Fruit fly (Drosophila melanogaster) whole organism, embryonic: ENCODE results near the gene Pgls.
A peak's percentile ranks its signal among the peaks of the same experiment; 100 is the strongest.

Experiments used
- Ada2b ChIP-seq: fragments of 200-800 bp; sonication (Bioruptor generic); IDR thresholded peaks from 2 replicates; pipeline ENCODE4 v1.3.6; 2022; ENCODE audit warnings: missing biosample characterization, missing genetic modification characterization
- CG10267 ChIP-seq: fragments of 200-800 bp; sonication (Bioruptor generic); optimal IDR thresholded peaks from 2 replicates; lab custom pipeline; 2018; ENCODE audit warnings: missing biosample characterization, mild to moderate bottlenecking, missing genetic modification characterization, moderate library complexity
- CG11085 ChIP-seq: fragments of 200-800 bp; sonication (Bioruptor generic); IDR thresholded peaks from 2 replicates; pipeline ENCODE4 v1.3.6; 2022; ENCODE audit warnings: missing biosample characterization, missing genetic modification characterization
- CG13123 ChIP-seq: fragments of 200-800 bp; sonication (Bioruptor generic); optimal IDR thresholded peaks from 2 replicates; lab custom pipeline; 2016; ENCODE audit warnings: missing biosample characterization, missing genetic modification characterization
- CG15269 ChIP-seq: fragments of 200-800 bp; sonication (Bioruptor generic); optimal IDR thresholded peaks from 2 replicates; lab custom pipeline; 2018; ENCODE audit warnings: missing biosample characterization, mild to moderate bottlenecking, missing genetic modification characterization, moderate library complexity
- CG15514 ChIP-seq: fragments of 200-800 bp; sonication (Bioruptor generic); optimal IDR thresholded peaks from 3 replicates; lab custom pipeline; 2017; ENCODE audit warnings: missing biosample characterization, missing genetic modification characterization, mild to moderate bottlenecking, moderate library complexity, missing genetic modification reagents
- CG15696 ChIP-seq: fragments of 200-800 bp; sonication (Bioruptor generic); optimal IDR thresholded peaks from 2 replicates; lab custom pipeline; 2019; ENCODE audit warnings: missing biosample characterization, mild to moderate bottlenecking, missing genetic modification characterization, moderate library complexity
- CG2120 ChIP-seq: fragments of 200-800 bp; sonication (Bioruptor generic); optimal IDR thresholded peaks from 3 replicates; lab custom pipeline; 2016; ENCODE audit warnings: missing biosample characterization, missing genetic modification characterization
- CG30020 ChIP-seq: fragments of 200-800 bp; optimal IDR thresholded peaks from 2 replicates; lab custom pipeline; 2019; ENCODE audit warnings: missing biosample characterization, mild to moderate bottlenecking, missing genetic modification characterization, moderate library complexity
- CG31388 ChIP-seq: fragments of 200-800 bp; sonication (Bioruptor generic); optimal IDR thresholded peaks from 2 replicates; lab custom pipeline; 2016; ENCODE audit warnings: missing biosample characterization, missing genetic modification characterization
- CG31441 ChIP-seq: fragments of 200-800 bp; sonication (Bioruptor generic); IDR thresholded peaks from 2 replicates; pipeline ENCODE4 v1.3.6; 2022; ENCODE audit warnings: missing biosample characterization, missing genetic modification characterization
- CG4328 ChIP-seq: fragments of 200-800 bp; sonication (Bioruptor generic); optimal IDR thresholded peaks from 3 replicates; lab custom pipeline; 2017; ENCODE audit warnings: missing biosample characterization, missing genetic modification reagents, missing genetic modification characterization
- CG4820 ChIP-seq: fragments of 200-800 bp; sonication (Bioruptor generic); optimal IDR thresholded peaks from 3 replicates; lab custom pipeline; 2016; ENCODE audit warnings: missing biosample characterization, missing genetic modification characterization
- CG6254 ChIP-seq: fragments of 200-800 bp; sonication (Bioruptor generic); optimal IDR thresholded peaks from 3 replicates; lab custom pipeline; 2017; ENCODE audit warnings: mild to moderate bottlenecking, missing biosample characterization, missing genetic modification reagents, missing genetic modification characterization
- CG7556 ChIP-seq: fragments of 200-800 bp; sonication (Bioruptor generic); optimal IDR thresholded peaks from 2 replicates; lab custom pipeline; 2017; ENCODE audit warnings: missing biosample characterization, mild to moderate bottlenecking, missing genetic modification characterization
- CG8281 ChIP-seq: fragments of 200-800 bp; sonication (Bioruptor generic); optimal IDR thresholded peaks from 2 replicates; lab custom pipeline; 2018; ENCODE audit warnings: missing biosample characterization, mild to moderate bottlenecking, missing genetic modification characterization, moderate library complexity
- CG9797 ChIP-seq: fragments of 200-800 bp; sonication (Bioruptor generic); optimal IDR thresholded peaks from 3 replicates; lab custom pipeline; 2018; ENCODE audit warnings: missing biosample characterization, mild to moderate bottlenecking, missing genetic modification characterization
- CG9876 ChIP-seq: fragments of 200-800 bp; sonication (Bioruptor generic); optimal IDR thresholded peaks from 2 replicates; lab custom pipeline; 2016; ENCODE audit warnings: missing biosample characterization, missing genetic modification characterization
- D19B ChIP-seq: fragments of 200-800 bp; sonication (Bioruptor generic); optimal IDR thresholded peaks from 2 replicates; lab custom pipeline; 2017; ENCODE audit warnings: missing biosample characterization, mild to moderate bottlenecking, missing genetic modification characterization
- HHEX ChIP-seq: fragments of 200-800 bp; sonication (Bioruptor generic); optimal IDR thresholded peaks from 3 replicates; lab custom pipeline; 2017; ENCODE audit warnings: missing biosample characterization, mild to moderate bottlenecking, missing genetic modification characterization, missing genetic modification reagents
- HmgZ ChIP-seq: fragments of 200-800 bp; sonication (Bioruptor generic); optimal IDR thresholded peaks from 2 replicates; lab custom pipeline; 2018; ENCODE audit warnings: missing biosample characterization, mild to moderate bottlenecking, missing genetic modification characterization
- Hmr ChIP-seq: fragments of 200-800 bp; sonication (Bioruptor generic); optimal IDR thresholded peaks from 3 replicates; lab custom pipeline; 2017; ENCODE audit warnings: mild to moderate bottlenecking, missing biosample characterization, missing genetic modification reagents, missing genetic modification characterization
- Hmx ChIP-seq: fragments of 200-800 bp; sonication (Bioruptor generic); optimal IDR thresholded peaks from 2 replicates; lab custom pipeline; 2016; ENCODE audit warnings: missing biosample characterization, missing genetic modification characterization
- MBD-R2 ChIP-seq: fragments of 200-800 bp; sonication (Bioruptor generic); IDR thresholded peaks from 2 replicates; pipeline ENCODE4 v1.3.6; 2022; ENCODE audit warnings: missing biosample characterization, missing genetic modification characterization
- MESR4 ChIP-seq: fragments of 200-800 bp; sonication (Bioruptor generic); optimal IDR thresholded peaks from 2 replicates; lab custom pipeline; 2018; ENCODE audit warnings: missing biosample characterization, mild to moderate bottlenecking, missing genetic modification characterization, moderate library complexity
- NC2α ChIP-seq: fragments of 200-800 bp; sonication (Bioruptor generic); optimal IDR thresholded peaks from 2 replicates; lab custom pipeline; 2016; ENCODE audit warnings: missing biosample characterization, missing genetic modification characterization
- NFAT ChIP-seq: fragments of 200-800 bp; sonication (Bioruptor generic); IDR thresholded peaks from 2 replicates; pipeline ENCODE4 v1.3.6; 2022; ENCODE audit warnings: missing biosample characterization, missing genetic modification characterization
- Oaz ChIP-seq: fragments of 200-800 bp; sonication (Bioruptor generic); IDR thresholded peaks from 2 replicates; pipeline ENCODE4 v1.3.6; 2022; ENCODE audit warnings: missing biosample characterization, missing genetic modification characterization
- PHDP ChIP-seq: fragments of 200-800 bp; sonication (Bioruptor generic); optimal IDR thresholded peaks from 3 replicates; lab custom pipeline; 2018; ENCODE audit warnings: missing biosample characterization, mild to moderate bottlenecking, missing genetic modification characterization, moderate library complexity
- Poxn ChIP-seq: fragments of 200-800 bp; sonication (Bioruptor generic); IDR thresholded peaks from 2 replicates; pipeline ENCODE4 v1.3.6; 2022; ENCODE audit warnings: missing biosample characterization, missing genetic modification characterization
- Vsx1 ChIP-seq: fragments of 200-800 bp; sonication (Bioruptor generic); optimal IDR thresholded peaks from 2 replicates; lab custom pipeline; 2017; ENCODE audit warnings: missing biosample characterization, mild to moderate bottlenecking, missing genetic modification characterization, missing genetic modification reagents
- Xbp1 ChIP-seq: fragments of 200-800 bp; sonication (Bioruptor generic); optimal IDR thresholded peaks from 3 replicates; lab custom pipeline; 2016; ENCODE audit warnings: missing biosample characterization, mild to moderate bottlenecking, missing genetic modification characterization
- amos ChIP-seq: fragments of 200-800 bp; sonication (Bioruptor generic); IDR thresholded peaks from 2 replicates; pipeline ENCODE4 v1.3.6; 2022; ENCODE audit warnings: missing biosample characterization, missing genetic modification characterization; ENCODE audit not compliant: partially characterized antibody
- ara ChIP-seq: fragments of 200-800 bp; sonication (Bioruptor generic); IDR thresholded peaks from 2 replicates; pipeline ENCODE4 v1.3.6; 2022; ENCODE audit warnings: missing biosample characterization, missing genetic modification characterization
- az2 ChIP-seq: fragments of 200-800 bp; sonication (Bioruptor generic); optimal IDR thresholded peaks from 3 replicates; lab custom pipeline; 2016; ENCODE audit warnings: missing biosample characterization, missing genetic modification characterization
- chif ChIP-seq, 2 experiments: fragments of 200-800 bp; sonication (Bioruptor generic); optimal IDR thresholded peaks; 3 replicates each; lab custom pipeline; 2016; ENCODE audit warnings: missing biosample characterization in 2 of 2, missing genetic modification characterization in 2 of 2
- dan ChIP-seq: fragments of 200-800 bp; sonication (Bioruptor generic); IDR thresholded peaks from 2 replicates; pipeline ENCODE4 v1.3.6; 2022; ENCODE audit warnings: missing biosample characterization, missing genetic modification characterization
- danr ChIP-seq: fragments of 200-800 bp; sonication (Bioruptor generic); IDR thresholded peaks from 2 replicates; pipeline ENCODE4 v1.3.6; 2022; ENCODE audit warnings: missing biosample characterization, missing genetic modification characterization
- en ChIP-seq: fragments of 200-800 bp; sonication (Bioruptor generic); optimal IDR thresholded peaks from 2 replicates; lab custom pipeline; 2016; ENCODE audit warnings: missing biosample characterization, missing genetic modification characterization
- fru ChIP-seq: fragments of >200 bp; optimal IDR thresholded peaks from 2 replicates; lab custom pipeline; 2017
- hb ChIP-seq: fragments of 200-800 bp; sonication (Bioruptor generic); IDR thresholded peaks from 3 replicates; pipeline ENCODE4 v1.3.6; 2022; ENCODE audit warnings: missing biosample characterization, missing genetic modification characterization; ENCODE audit not compliant: partially characterized antibody
- knrl ChIP-seq: fragments of 200-800 bp; sonication (Bioruptor generic); IDR thresholded peaks from 3 replicates; pipeline ENCODE4 v1.3.6; 2022; ENCODE audit warnings: missing biosample characterization, missing genetic modification characterization; ENCODE audit not compliant: partially characterized antibody
- lab ChIP-seq: fragments of 200-800 bp; sonication (Bioruptor generic); optimal IDR thresholded peaks from 3 replicates; lab custom pipeline; 2017; ENCODE audit warnings: missing biosample characterization, missing genetic modification characterization, mild to moderate bottlenecking, moderate library complexity, missing genetic modification reagents
- pfk ChIP-seq: fragments of 200-800 bp; sonication (Bioruptor generic); optimal IDR thresholded peaks from 2 replicates; lab custom pipeline; 2018; ENCODE audit warnings: missing biosample characterization, mild to moderate bottlenecking, missing genetic modification characterization, moderate library complexity
- psq ChIP-seq: fragments of 200-800 bp; sonication (Bioruptor generic); optimal IDR thresholded peaks from 2 replicates; lab custom pipeline; 2017; ENCODE audit warnings: missing biosample characterization, missing genetic modification characterization
- ro ChIP-seq: fragments of 200-800 bp; sonication (Bioruptor generic); IDR thresholded peaks from 2 replicates; pipeline ENCODE4 v1.3.6; 2022; ENCODE audit warnings: missing biosample characterization, missing genetic modification characterization
- schlank ChIP-seq: fragments of 200-800 bp; sonication (Bioruptor generic); optimal IDR thresholded peaks from 2 replicates; lab custom pipeline; 2018; ENCODE audit warnings: missing biosample characterization, mild to moderate bottlenecking, missing genetic modification characterization
- slp2 ChIP-seq: fragments of 200-800 bp; sonication (Bioruptor generic); optimal IDR thresholded peaks from 2 replicates; lab custom pipeline; 2016; ENCODE audit warnings: missing biosample characterization, missing genetic modification characterization
- tgo ChIP-seq: fragments of 200-800 bp; sonication (Bioruptor generic); IDR thresholded peaks from 3 replicates; pipeline ENCODE4 v1.3.6; 2022; ENCODE audit warnings: missing biosample characterization, missing genetic modification characterization
- usp ChIP-seq: fragments of >200 bp; optimal IDR thresholded peaks from 2 replicates; lab custom pipeline; 2017; ENCODE audit warnings: missing biosample characterization, missing genetic modification characterization
- zen ChIP-seq: fragments of 200-800 bp; sonication (Bioruptor generic); optimal IDR thresholded peaks from 3 replicates; lab custom pipeline; 2018; ENCODE audit warnings: missing biosample characterization, mild to moderate bottlenecking, missing genetic modification characterization, moderate library complexity

The Pgls gene

dm6 chrX:10832369-10832768 lies 14.9 kb upstream of the Pgls start:
- TF ChIP-seq knrl (GFP tag; lab: Robert Waterston, UW) (peak; percentile 38; the same call in 1 of the 3 replicates), CG4328 (GFP tag; lab: Kevin White, UChicago) (peak; percentile 33), tgo (GFP tag; lab: Robert Waterston, UW) (peak; percentile 64; the same call in 2 of the 3 replicates), PHDP (tag; lab: Kevin White, UChicago) (peak; percentile 51), ro (GFP tag; lab: Robert Waterston, UW) (no peak), CG15514 (peak; percentile 48), CG15696 (tag; lab: Kevin White, UChicago) (peak; percentile 81), CG7556 (GFP tag; lab: Kevin White, UChicago) (peak; percentile 15), HHEX (GFP tag; lab: Kevin White, UChicago) (peak; percentile 53), CG31441 (GFP tag; lab: Robert Waterston, UW) (peak; percentile 44; the same call in 1 of the 2 replicates), schlank (tag; lab: Kevin White, UChicago) (no peak), slp2 (peak; percentile 37), Ada2b (GFP tag; lab: Robert Waterston, UW) (no peak), MESR4 (GFP tag; lab: Kevin White, UChicago) (no peak), dan (GFP tag; lab: Robert Waterston, UW) (no peak), CG4820 (GFP tag; lab: Kevin White, UChicago) (peak; percentile 54), CG9876 (GFP tag; lab: Kevin White, UChicago) (peak; percentile 62), chif (GFP tag; optimal IDR thresholded peaks at IDR 0.05; lab: Kevin White, UChicago) (peak; percentile 21 to 74), psq (GFP tag; lab: Kevin White, UChicago) (no peak), CG9797 (GFP tag; lab: Kevin White, UChicago) (no peak), D19B (GFP tag; lab: Kevin White, UChicago) (no peak), Hmx (no peak), amos (GFP tag; lab: Robert Waterston, UW) (peak; percentile 66), CG13123 (GFP tag; lab: Kevin White, UChicago) (peak; percentile 10), CG11085 (GFP tag; lab: Robert Waterston, UW) (peak; percentile 73), CG8281 (tag; lab: Kevin White, UChicago) (no peak), Hmr (GFP tag; lab: Kevin White, UChicago) (peak; percentile 73), danr (GFP tag; lab: Robert Waterston, UW) (peak; percentile 32; the same call in 1 of the 2 replicates), Xbp1 (peak; percentile 86), hb (GFP tag; lab: Robert Waterston, UW) (no peak), pfk (no peak), lab (GFP tag; lab: Kevin White, UChicago) (peak; percentile 29), usp (GFP tag; lab: Kevin White, UChicago) (no peak), CG2120 (GFP tag; lab: Kevin White, UChicago) (peak; percentile 48), CG31388 (GFP tag; lab: Kevin White, UChicago) (peak; percentile 17), Vsx1 (GFP tag; lab: Kevin White, UChicago) (no peak), az2 (GFP tag; lab: Kevin White, UChicago) (peak; percentile 69), HmgZ (tag; lab: Kevin White, UChicago) (peak; percentile 61), ara (no peak), Oaz (0 out of 2 replicates have a peak, but pooled peaks have one; percentile 24), fru (lab: Kevin White, UChicago) (no peak), CG6254 (GFP tag; lab: Kevin White, UChicago) (no peak), NFAT (peak; percentile 87), Poxn (GFP tag; lab: Robert Waterston, UW) (no peak), CG30020 (no peak), CG15269 (tag; lab: Kevin White, UChicago) (peak; percentile 61), zen (tag; lab: Kevin White, UChicago) (peak; percentile 54), MBD-R2 (GFP tag; lab: Robert Waterston, UW) (no peak), CG10267 (tag; lab: Kevin White, UChicago) (peak; percentile 64), en (GFP tag; lab: Kevin White, UChicago) (peak; percentile 10), NC2α (GFP tag; lab: Kevin White, UChicago) (no peak)
